Worm (Caenorhabditis elegans) whole organism, L1 larva: ENCODE measurements around the gene C10F3.7.
A peak's percentile ranks its signal among the peaks of the same experiment; 100 is the strongest.

Source experiments
- C04F5.9 ChIP-seq: sonication (generic microtip); optimal IDR thresholded peaks from 2 replicates; lab custom pipeline; 2016; ENCODE audit warnings: missing genetic modification characterization, missing compliant biosample characterization
- blmp-1 ChIP-seq: fragments of 150-350 bp; optimal IDR thresholded peaks from 2 replicates; lab custom pipeline; 2014; ENCODE audit warnings: missing biosample characterization, missing genetic modification characterization
- ceh-8 ChIP-seq: fragments of 200-800 bp; sonication (Bioruptor generic); optimal IDR thresholded peaks from 2 replicates; lab custom pipeline; 2018; ENCODE audit warnings: mild to moderate bottlenecking, missing genetic modification characterization, moderate library complexity, missing compliant biosample characterization
- ceh-82 ChIP-seq, 3 experiments: fragments of 150-350 bp in 1 of 3; sonication (generic microtip) in 2 of 3; optimal IDR thresholded peaks; 2 replicates each; lab custom pipeline; 2014 to 2017; ENCODE audit warnings: missing biosample characterization in 3 of 3, missing genetic modification characterization in 3 of 3
- ceh-88 ChIP-seq: fragments of 200-800 bp; sonication (Bioruptor generic); IDR thresholded peaks from 2 replicates; pipeline ENCODE4 v1.3.6; 2022; ENCODE audit warnings: missing genetic modification characterization, missing compliant biosample characterization
- ces-1 ChIP-seq: fragments of 150-350 bp; optimal IDR thresholded peaks from 2 replicates; lab custom pipeline; 2014; ENCODE audit warnings: missing biosample characterization, missing genetic modification reagents, missing genetic modification characterization
- dpl-1 ChIP-seq, 3 experiments: fragments of 150-350 bp in 2 of 3; sonication (generic microtip) in 1 of 3; optimal IDR thresholded peaks; 2 replicates each; lab custom pipeline; 2014 to 2017; ENCODE audit warnings: missing biosample characterization in 3 of 3, missing genetic modification characterization in 3 of 3, missing genetic modification reagents in 3 of 3
- dsc-1 ChIP-seq: sonication (generic microtip); optimal IDR thresholded peaks from 2 replicates; lab custom pipeline; 2016; ENCODE audit warnings: mild to moderate bottlenecking, missing genetic modification characterization, missing compliant biosample characterization
- efl-1 ChIP-seq, 4 experiments: fragments of 150-350 bp; optimal IDR thresholded peaks in 3 of 4; peaks in 1 of 4; 1 replicate in 1 of 4; 2 replicates in 3 of 4; lab custom pipeline; 2014; ENCODE audit warnings: missing biosample characterization in 2 of 4, missing genetic modification characterization in 2 of 4, missing genetic modification reagents in 2 of 4
- efl-3 ChIP-seq: fragments of 200-800 bp; sonication (Bioruptor generic); optimal IDR thresholded peaks from 2 replicates; lab custom pipeline; 2018; ENCODE audit warnings: mild to moderate bottlenecking, missing genetic modification characterization, missing compliant biosample characterization
- egl-27 ChIP-seq, 2 experiments: fragments of 150-350 bp in 1 of 2; sonication (generic microtip); optimal IDR thresholded peaks; 3 replicates each; lab custom pipeline; 2017 to 2018; ENCODE audit warnings: missing biosample characterization in 2 of 2, missing genetic modification characterization in 2 of 2, missing genetic modification reagents in 2 of 2
- ets-5 ChIP-seq: fragments of 200-800 bp; sonication (Bioruptor generic); IDR thresholded peaks from 2 replicates; pipeline ENCODE4 v1.3.6; 2022; ENCODE audit warnings: missing genetic modification characterization, missing compliant biosample characterization
- fkh-10 ChIP-seq: sonication (generic microtip); optimal IDR thresholded peaks from 2 replicates; lab custom pipeline; 2017; ENCODE audit warnings: missing biosample characterization, missing genetic modification reagents, missing genetic modification characterization
- fkh-4 ChIP-seq: sonication (generic microtip); optimal IDR thresholded peaks from 2 replicates; lab custom pipeline; 2016; ENCODE audit warnings: missing compliant biosample characterization, missing genetic modification characterization, borderline replicate concordance
- fos-1 ChIP-seq: fragments of 150-350 bp; optimal IDR thresholded peaks from 2 replicates; lab custom pipeline; 2014; ENCODE audit warnings: missing biosample characterization, missing genetic modification characterization
- grh-1 ChIP-seq: fragments of 200-800 bp; sonication (Bioruptor generic); IDR thresholded peaks from 2 replicates; pipeline ENCODE4 v1.3.6; 2022; ENCODE audit warnings: missing genetic modification reagents, missing genetic modification characterization, missing compliant biosample characterization
- hlh-17 ChIP-seq: fragments of 200-800 bp; sonication (Bioruptor generic); optimal IDR thresholded peaks from 2 replicates; lab custom pipeline; 2018; ENCODE audit warnings: missing genetic modification characterization, mild to moderate bottlenecking, missing compliant biosample characterization, moderate library complexity, borderline replicate concordance
- hpl-2 ChIP-seq: fragments of 150-350 bp; optimal IDR thresholded peaks from 2 replicates; lab custom pipeline; 2014; ENCODE audit warnings: missing biosample characterization, missing genetic modification reagents, missing genetic modification characterization
- irx-1 ChIP-seq: sonication (generic microtip); optimal IDR thresholded peaks from 2 replicates; lab custom pipeline; 2016; ENCODE audit warnings: missing genetic modification characterization, missing compliant biosample characterization
- isw-1 ChIP-seq: fragments of 200-800 bp; sonication (Bioruptor generic); IDR thresholded peaks from 2 replicates; pipeline ENCODE4 v1.3.6; 2022; ENCODE audit warnings: missing genetic modification characterization, missing compliant biosample characterization
- lin-13 ChIP-seq: fragments of 150-350 bp; optimal IDR thresholded peaks from 2 replicates; lab custom pipeline; 2014; ENCODE audit warnings: missing biosample characterization, missing genetic modification reagents, missing genetic modification characterization
- lin-14 ChIP-seq: fragments of 200-800 bp; sonication (Bioruptor generic); optimal IDR thresholded peaks from 2 replicates; lab custom pipeline; 2018; ENCODE audit warnings: mild to moderate bottlenecking, missing genetic modification characterization, moderate library complexity, missing compliant biosample characterization
- lin-35 ChIP-seq, 2 experiments: fragments of 150-350 bp; optimal IDR thresholded peaks; 2 replicates each; lab custom pipeline; 2014; ENCODE audit warnings: missing biosample characterization in 2 of 2, missing genetic modification characterization in 2 of 2, missing genetic modification reagents in 2 of 2
- lin-39 ChIP-seq: fragments of 150-350 bp; optimal IDR thresholded peaks from 2 replicates; lab custom pipeline; 2014; ENCODE audit warnings: missing biosample characterization, missing genetic modification reagents, missing genetic modification characterization
- lir-3 ChIP-seq: sonication (generic microtip); optimal IDR thresholded peaks from 2 replicates; lab custom pipeline; 2016; ENCODE audit warnings: mild to moderate bottlenecking, missing genetic modification characterization, moderate library complexity, missing compliant biosample characterization; ENCODE audit not compliant: poor library complexity
- lsy-2 ChIP-seq, 2 experiments: fragments of 150-350 bp; optimal IDR thresholded peaks; 2 replicates each; lab custom pipeline; 2014; ENCODE audit warnings: missing biosample characterization in 2 of 2, missing genetic modification characterization in 2 of 2
- mab-9 ChIP-seq: fragments of 200-800 bp; sonication (Bioruptor generic); IDR thresholded peaks from 2 replicates; pipeline ENCODE4 v1.3.6; 2022; ENCODE audit warnings: missing genetic modification reagents, missing genetic modification characterization, missing compliant biosample characterization
- mdl-1 ChIP-seq, 2 experiments: fragments of 150-350 bp; optimal IDR thresholded peaks; 2 replicates each; lab custom pipeline; 2014 to 2017; ENCODE audit warnings: missing biosample characterization in 2 of 2, missing genetic modification characterization in 2 of 2, inconsistent platforms in 1 of 2
- mef-2 ChIP-seq: fragments of 150-350 bp; optimal IDR thresholded peaks from 2 replicates; lab custom pipeline; 2014; ENCODE audit warnings: missing biosample characterization, missing genetic modification characterization
- mep-1 ChIP-seq: fragments of 150-350 bp; optimal IDR thresholded peaks from 2 replicates; lab custom pipeline; 2014; ENCODE audit warnings: missing biosample characterization, missing genetic modification characterization
- nhr-19 ChIP-seq: fragments of 200-800 bp; sonication (Bioruptor generic); conservative IDR thresholded peaks from 2 replicates; pipeline ENCODE4 v1.3.6; 2022; ENCODE audit warnings: missing genetic modification characterization, missing compliant biosample characterization
- nhr-20 ChIP-seq: sonication (generic microtip); optimal IDR thresholded peaks from 2 replicates; lab custom pipeline; 2016; ENCODE audit warnings: mild to moderate bottlenecking, missing genetic modification characterization, missing compliant biosample characterization
- nhr-237 ChIP-seq: fragments of 150-350 bp; optimal IDR thresholded peaks from 2 replicates; lab custom pipeline; 2014; ENCODE audit warnings: missing biosample characterization, missing genetic modification characterization
- nhr-71 ChIP-seq: sonication (generic microtip); optimal IDR thresholded peaks from 2 replicates; lab custom pipeline; 2016; ENCODE audit warnings: mild to moderate bottlenecking, missing genetic modification characterization, moderate library complexity, missing compliant biosample characterization
- nhr-77 ChIP-seq: fragments of 150-350 bp; optimal IDR thresholded peaks from 2 replicates; lab custom pipeline; 2014; ENCODE audit warnings: missing biosample characterization, missing genetic modification characterization
- nhr-90 ChIP-seq: sonication (generic microtip); optimal IDR thresholded peaks from 2 replicates; lab custom pipeline; 2016; ENCODE audit warnings: mild to moderate bottlenecking, missing genetic modification characterization, missing compliant biosample characterization; ENCODE audit not compliant: poor library complexity
- snu-23 ChIP-seq: sonication (generic microtip); optimal IDR thresholded peaks from 2 replicates; lab custom pipeline; 2016; ENCODE audit warnings: missing genetic modification characterization, missing compliant biosample characterization
- sox-4 ChIP-seq: sonication (generic microtip); optimal IDR thresholded peaks from 2 replicates; lab custom pipeline; 2016; ENCODE audit warnings: missing genetic modification characterization, missing compliant biosample characterization
- swsn-7 ChIP-seq: sonication (generic microtip); optimal IDR thresholded peaks from 2 replicates; lab custom pipeline; 2016; ENCODE audit warnings: missing genetic modification characterization, missing compliant biosample characterization
- tbx-2 ChIP-seq: sonication (generic microtip); optimal IDR thresholded peaks from 2 replicates; lab custom pipeline; 2016; ENCODE audit warnings: missing genetic modification characterization, missing compliant biosample characterization
- tlp-1 ChIP-seq: fragments of 150-350 bp; optimal IDR thresholded peaks from 2 replicates; lab custom pipeline; 2014; ENCODE audit warnings: missing biosample characterization, missing genetic modification characterization
- unc-130 ChIP-seq: fragments of 150-350 bp; optimal IDR thresholded peaks from 2 replicates; lab custom pipeline; 2017; ENCODE audit warnings: missing biosample characterization, missing genetic modification characterization, inconsistent platforms
- unc-98 ChIP-seq: fragments of 200-800 bp; sonication (Bioruptor generic); IDR thresholded peaks from 2 replicates; pipeline ENCODE4 v1.3.6; 2022; ENCODE audit warnings: missing genetic modification characterization, missing compliant biosample characterization
- vab-15 ChIP-seq: sonication (generic microtip); optimal IDR thresholded peaks from 2 replicates; lab custom pipeline; 2017; ENCODE audit warnings: missing genotype, mild to moderate bottlenecking, missing genetic modification characterization, missing compliant biosample characterization
- zag-1 ChIP-seq: fragments of 150-350 bp; optimal IDR thresholded peaks from 2 replicates; lab custom pipeline; 2014; ENCODE audit warnings: missing biosample characterization, missing genetic modification characterization
- zip-4 ChIP-seq: fragments of 200-800 bp; sonication (Bioruptor generic); optimal IDR thresholded peaks from 2 replicates; lab custom pipeline; 2018; ENCODE audit warnings: mild to moderate bottlenecking, missing genetic modification characterization, moderate library complexity, missing compliant biosample characterization
- ztf-11 ChIP-seq, 2 experiments: sonication (generic microtip); optimal IDR thresholded peaks; 2 replicates each; lab custom pipeline; 2016 to 2017; ENCODE audit warnings: missing genetic modification characterization in 2 of 2, missing biosample characterization in 1 of 2, missing compliant biosample characterization in 1 of 2

C10F3.7 gene

ce11 chrV:5986755-5987154, at the start of gene C10F3.7:
TSS of gene C10F3.7 (minus strand) at chrV:5986855.
- no peak for TF ChIP-seq nhr-77
- TF ChIP-seq swsn-7 (tag; lab: Kevin White, UChicago), result no peak
- no peak for TF ChIP-seq ces-1 (GFP tag; lab: Kevin White, UChicago)
- TF ChIP-seq mdl-1 (tag; optimal IDR thresholded peaks at IDR 0.05; lab: Kevin White, UChicago), result no peak
- no peak for TF ChIP-seq ets-5 (GFP tag; lab: Robert Waterston, UW)
- no peak for TF ChIP-seq egl-27 (tag; optimal IDR thresholded peaks at IDR 0.05; lab: Kevin White, UChicago)
- no peak for TF ChIP-seq hlh-17 (GFP tag; lab: Kevin White, UChicago)
- no peak for TF ChIP-seq efl-3 (GFP tag; lab: Kevin White, UChicago)
- no peak for TF ChIP-seq zag-1 (tag; lab: Kevin White, UChicago)
- TF ChIP-seq isw-1 (GFP tag; lab: Robert Waterston, UW), result no peak
- no peak for TF ChIP-seq grh-1 (GFP tag; lab: Robert Waterston, UW)

- TF ChIP-seq vab-15 (tag; lab: Kevin White, UChicago) (no peak), ceh-88 (GFP tag; lab: Robert Waterston, UW) (no peak), unc-98 (GFP tag; lab: Robert Waterston, UW) (no peak), dpl-1 (GFP tag; optimal IDR thresholded peaks at IDR 0.05; lab: Kevin White, UChicago) (no peak), unc-130 (tag; lab: Kevin White, UChicago) (no peak), lin-35 (GFP tag; optimal IDR thresholded peaks at IDR 0.05; lab: Kevin White, UChicago) (no peak), ztf-11 (tag; optimal IDR thresholded peaks at IDR 0.05; lab: Kevin White, UChicago) (no peak), mab-9 (GFP tag; lab: Robert Waterston, UW) (no peak), ets-5 (GFP tag; lab: Robert Waterston, UW) (no peak), sox-4 (tag; lab: Kevin White, UChicago) (no peak), zip-4 (no peak), nhr-90 (no peak)
These were observed 48.1 kb upstream of the C10F3.7 start, which contains the start of gene dhs-17 for ce11 chrV:6034714-6035113. TSS of gene dhs-17 (minus strand) at chrV:6034814.

- TF ChIP-seq irx-1 (tag; lab: Kevin White, UChicago) (no peak), lin-13 (GFP tag; lab: Kevin White, UChicago) (no peak), tlp-1 (tag; lab: Kevin White, UChicago) (no peak), fkh-4 (tag; lab: Kevin White, UChicago) (no peak), unc-98 (GFP tag; lab: Robert Waterston, UW) (no peak), nhr-71 (peak; percentile 40), nhr-19 (GFP tag; lab: Robert Waterston, UW) (0 out of 2 replicates have a peak, but pooled peaks have one; percentile 5), efl-1 (optimal IDR thresholded peaks at IDR 0.05; lab: Kevin White, UChicago) (peak in 1 of 2 experiments; percentile 16), efl-1 (GFP tag; optimal IDR thresholded peaks at IDR 0.05 in 1 of 2; lab: Kevin White, UChicago) (no peak), lin-39 (tag; lab: Kevin White, UChicago) (no peak), ceh-8 (GFP tag; lab: Kevin White, UChicago) (no peak), egl-27 (tag; optimal IDR thresholded peaks at IDR 0.05; lab: Kevin White, UChicago) (no peak), mep-1 (no peak), isw-1 (GFP tag; lab: Robert Waterston, UW) (no peak), nhr-237 (tag; lab: Kevin White, UChicago) (no peak), tbx-2 (tag; lab: Kevin White, UChicago) (peak; percentile 11), unc-130 (tag; lab: Kevin White, UChicago) (peak; percentile 20), dsc-1 (tag; lab: Kevin White, UChicago) (no peak), lir-3 (tag; lab: Kevin White, UChicago) (no peak), mef-2 (no peak), fkh-10 (GFP tag; lab: Kevin White, UChicago) (peak; percentile 26), lsy-2 (tag; optimal IDR thresholded peaks at IDR 0.05; lab: Kevin White, UChicago) (peak in 1 of 2 experiments; percentile 47), ceh-82 (tag; optimal IDR thresholded peaks at IDR 0.05; lab: Kevin White, UChicago) (no peak), fos-1 (tag; lab: Kevin White, UChicago) (no peak), ces-1 (GFP tag; lab: Kevin White, UChicago) (no peak), blmp-1 (tag; lab: Kevin White, UChicago) (no peak), swsn-7 (tag; lab: Kevin White, UChicago) (no peak), C04F5.9 (tag; lab: Kevin White, UChicago) (no peak), hpl-2 (GFP tag; lab: Kevin White, UChicago) (no peak), dpl-1 (GFP tag; optimal IDR thresholded peaks at IDR 0.05; lab: Kevin White, UChicago) (peak in 1 of 3 experiments; percentile 21), zip-4 (no peak), snu-23 (GFP tag; lab: Kevin White, UChicago) (peak; percentile 4), lin-14 (peak; percentile 91), nhr-20 (tag; lab: Kevin White, UChicago) (no peak)
These were observed 46.9 kb upstream of the C10F3.7 start for ce11 chrV:6033512-6033911.
